Worm (Caenorhabditis elegans) whole organism, L2 larva: ENCODE results near the gene cut-3.

Source experiments
- aly-2 ChIP-seq: fragments of 150-350 bp; optimal IDR thresholded peaks from 2 replicates; lab custom pipeline; 2014; ENCODE audit warnings: missing biosample characterization, missing genetic modification characterization
- ama-1 ChIP-seq: fragments of 150-350 bp; optimal IDR thresholded peaks from 2 replicates; lab custom pipeline; 2018; ENCODE audit warnings: inconsistent platforms
- blmp-1 ChIP-seq: sonication (generic microtip); optimal IDR thresholded peaks from 2 replicates; lab custom pipeline; 2017; ENCODE audit warnings: missing genetic modification characterization, mild to moderate bottlenecking, missing compliant biosample characterization, antibody characterized with exemption, moderate library complexity; ENCODE audit not compliant: insufficient read depth
- ceh-82 ChIP-seq: fragments of 150-350 bp; optimal IDR thresholded peaks from 2 replicates; lab custom pipeline; 2014; ENCODE audit warnings: missing biosample characterization, missing genetic modification characterization
- lin-13 ChIP-seq: fragments of 150-350 bp; optimal IDR thresholded peaks from 2 replicates; lab custom pipeline; 2014; ENCODE audit warnings: missing biosample characterization, missing genetic modification reagents, missing genetic modification characterization
- lin-39 ChIP-seq: fragments of 150-350 bp; optimal IDR thresholded peaks from 2 replicates; lab custom pipeline; 2014; ENCODE audit warnings: missing biosample characterization, missing genetic modification reagents, missing genetic modification characterization
- nhr-25 ChIP-seq: fragments of 150-350 bp; sonication (generic microtip); optimal IDR thresholded peaks from 3 replicates; lab custom pipeline; 2014; ENCODE audit warnings: missing biosample characterization, missing genetic modification characterization
- nhr-77 ChIP-seq: fragments of 150-350 bp; optimal IDR thresholded peaks from 2 replicates; lab custom pipeline; 2014; ENCODE audit warnings: missing biosample characterization, missing genetic modification characterization
- skn-1 ChIP-seq: sonication (generic microtip); optimal IDR thresholded peaks from 2 replicates; lab custom pipeline; 2017; ENCODE audit warnings: missing biosample characterization, missing genetic modification characterization
- snpc-4 ChIP-seq: fragments of 150-350 bp; optimal IDR thresholded peaks from 2 replicates; lab custom pipeline; 2014; ENCODE audit warnings: missing biosample characterization, missing genetic modification characterization
- unc-62 ChIP-seq: fragments of 150-350 bp; optimal IDR thresholded peaks from 2 replicates; lab custom pipeline; 2014; ENCODE audit warnings: missing biosample characterization, missing genetic modification reagents, missing genetic modification characterization
- zag-1 ChIP-seq: fragments of 150-350 bp; optimal IDR thresholded peaks from 2 replicates; lab custom pipeline; 2014; ENCODE audit warnings: missing biosample characterization, missing genetic modification characterization
- ztf-4 ChIP-seq: fragments of 150-350 bp; optimal IDR thresholded peaks from 2 replicates; lab custom pipeline; 2014; ENCODE audit warnings: missing biosample characterization, missing genetic modification characterization

ce11 chrII:8446731-8447130 lies at the start of gene cut-3:
- TF ChIP-seq snpc-4 (tag; lab: Kevin White, UChicago): no peak
- TF ChIP-seq lin-13 (GFP tag; lab: Kevin White, UChicago): no peak
- no peak for TF ChIP-seq ceh-82 (tag; lab: Kevin White, UChicago)
- TF ChIP-seq ama-1 (lab: Kevin White, UChicago): no peak
- no peak for TF ChIP-seq skn-1 (tag; lab: Kevin White, UChicago)
- no peak for TF ChIP-seq zag-1
- TF ChIP-seq nhr-25 (tag; lab: Kevin White, UChicago): no peak
- TF ChIP-seq ztf-4 (tag; lab: Kevin White, UChicago): no peak
- TF ChIP-seq aly-2 (tag; lab: Kevin White, UChicago): no peak
- TF ChIP-seq blmp-1 (tag; lab: Kevin White, UChicago): no peak
- TF ChIP-seq lin-39 (tag; lab: Kevin White, UChicago): no peak
- TF ChIP-seq unc-62 (GFP tag; lab: Kevin White, UChicago): no peak
- no peak for TF ChIP-seq nhr-77 (tag; lab: Kevin White, UChicago)
